Fruit fly (Drosophila melanogaster) whole organism, embryonic: ENCODE results near the gene CG12123.

Experiments
- CG1024 ChIP-seq: fragments of 200-800 bp; sonication (Bioruptor generic); IDR thresholded peaks from 2 replicates; pipeline ENCODE4 v1.3.6; 2022; ENCODE audit warnings: missing biosample characterization, missing genetic modification characterization
- CG12071 ChIP-seq: fragments of 200-800 bp; sonication (Bioruptor generic); optimal IDR thresholded peaks from 3 replicates; lab custom pipeline; 2018; ENCODE audit warnings: missing biosample characterization, mild to moderate bottlenecking, missing genetic modification characterization
- CG12219 ChIP-seq: fragments of 200-800 bp; sonication (Bioruptor generic); optimal IDR thresholded peaks from 3 replicates; lab custom pipeline; 2018; ENCODE audit warnings: missing biosample characterization, mild to moderate bottlenecking, missing genetic modification characterization
- CG12391 ChIP-seq: fragments of 200-800 bp; sonication (Bioruptor generic); optimal IDR thresholded peaks from 3 replicates; lab custom pipeline; 2018; ENCODE audit warnings: missing biosample characterization, mild to moderate bottlenecking, missing genetic modification characterization, moderate library complexity
- CG13424 ChIP-seq: fragments of 200-800 bp; sonication (Bioruptor generic); optimal IDR thresholded peaks from 2 replicates; lab custom pipeline; 2019; ENCODE audit warnings: missing biosample characterization, mild to moderate bottlenecking, missing genetic modification characterization, moderate library complexity
- CG14441 ChIP-seq: fragments of 200-800 bp; sonication (Bioruptor generic); IDR thresholded peaks from 2 replicates; pipeline ENCODE4 v1.3.6; 2022; ENCODE audit warnings: missing biosample characterization, missing genetic modification characterization
- CG15269 ChIP-seq: fragments of 200-800 bp; sonication (Bioruptor generic); optimal IDR thresholded peaks from 2 replicates; lab custom pipeline; 2018; ENCODE audit warnings: missing biosample characterization, mild to moderate bottlenecking, missing genetic modification characterization, moderate library complexity
- CG1529 ChIP-seq: fragments of 200-800 bp; sonication (Bioruptor generic); optimal IDR thresholded peaks from 3 replicates; lab custom pipeline; 2018; ENCODE audit warnings: missing biosample characterization, missing genetic modification characterization
- CG16813 ChIP-seq: fragments of 200-800 bp; sonication (Bioruptor generic); IDR thresholded peaks from 3 replicates; pipeline ENCODE4 v1.3.6; 2022; ENCODE audit warnings: missing biosample characterization, missing genetic modification characterization; ENCODE audit not compliant: partially characterized antibody
- CG16863 ChIP-seq: fragments of 200-800 bp; sonication (Bioruptor generic); optimal IDR thresholded peaks from 3 replicates; lab custom pipeline; 2016; ENCODE audit warnings: missing biosample characterization, missing genetic modification characterization
- CG17802 ChIP-seq: fragments of 200-800 bp; sonication (Bioruptor generic); optimal IDR thresholded peaks from 2 replicates; lab custom pipeline; 2018; ENCODE audit warnings: missing biosample characterization, mild to moderate bottlenecking, missing genetic modification characterization, moderate library complexity
- CG1792 ChIP-seq: fragments of 200-800 bp; sonication (Bioruptor generic); optimal IDR thresholded peaks from 2 replicates; lab custom pipeline; 2016; ENCODE audit warnings: missing biosample characterization, missing genetic modification characterization
- CG18764 ChIP-seq: fragments of 200-800 bp; sonication (Bioruptor generic); optimal IDR thresholded peaks from 3 replicates; lab custom pipeline; 2016; ENCODE audit warnings: missing biosample characterization, missing genetic modification characterization
- CG2120 ChIP-seq: fragments of 200-800 bp; sonication (Bioruptor generic); optimal IDR thresholded peaks from 3 replicates; lab custom pipeline; 2016; ENCODE audit warnings: missing biosample characterization, missing genetic modification characterization
- CG2875 ChIP-seq: fragments of 200-800 bp; sonication (Bioruptor generic); optimal IDR thresholded peaks from 2 replicates; lab custom pipeline; 2017; ENCODE audit warnings: missing biosample characterization, mild to moderate bottlenecking, missing genetic modification characterization, missing genetic modification reagents
- CG32772 ChIP-seq: fragments of 200-800 bp; sonication (Bioruptor generic); IDR thresholded peaks from 2 replicates; pipeline ENCODE4 v1.3.6; 2022; ENCODE audit warnings: missing biosample characterization, missing genetic modification characterization
- CG34422 ChIP-seq: fragments of 200-800 bp; sonication (Bioruptor generic); IDR thresholded peaks from 3 replicates; pipeline ENCODE4 v1.3.6; 2022; ENCODE audit warnings: missing biosample characterization, missing genetic modification characterization
- CG4282 ChIP-seq: fragments of 200-800 bp; sonication (Bioruptor generic); optimal IDR thresholded peaks from 2 replicates; lab custom pipeline; 2016; ENCODE audit warnings: missing biosample characterization, missing genetic modification characterization
- CG6272 ChIP-seq: fragments of 200-800 bp; sonication (Bioruptor generic); IDR thresholded peaks from 2 replicates; pipeline ENCODE4 v1.3.6; 2022; ENCODE audit warnings: missing biosample characterization, missing genetic modification characterization
- CG6689 ChIP-seq: fragments of 200-800 bp; sonication (Bioruptor generic); IDR thresholded peaks from 2 replicates; pipeline ENCODE4 v1.3.6; 2022; ENCODE audit warnings: missing biosample characterization, missing genetic modification characterization
- CG7372 ChIP-seq: fragments of 200-800 bp; sonication (Bioruptor generic); IDR thresholded peaks from 2 replicates; pipeline ENCODE4 v1.3.6; 2022; ENCODE audit warnings: missing biosample characterization, missing genetic modification characterization
- CG7963 ChIP-seq: fragments of 200-800 bp; sonication (Bioruptor generic); IDR thresholded peaks from 3 replicates; pipeline ENCODE4 v1.3.6; 2022; ENCODE audit warnings: missing biosample characterization, missing genetic modification characterization; ENCODE audit not compliant: partially characterized antibody
- CG9437 ChIP-seq: fragments of 200-800 bp; sonication (Bioruptor generic); optimal IDR thresholded peaks from 2 replicates; lab custom pipeline; 2018; ENCODE audit warnings: missing biosample characterization, mild to moderate bottlenecking, missing genetic modification characterization
- H2.0 ChIP-seq: fragments of 200-800 bp; sonication (Bioruptor generic); IDR thresholded peaks from 2 replicates; pipeline ENCODE4 v1.3.6; 2022; ENCODE audit warnings: missing biosample characterization, missing genetic modification characterization
- Lpt ChIP-seq: fragments of >200 bp; optimal IDR thresholded peaks from 2 replicates; lab custom pipeline; 2018; ENCODE audit warnings: missing biosample characterization, missing genetic modification characterization
- NFAT ChIP-seq: fragments of 200-800 bp; sonication (Bioruptor generic); IDR thresholded peaks from 2 replicates; pipeline ENCODE4 v1.3.6; 2022; ENCODE audit warnings: missing biosample characterization, missing genetic modification characterization
- Optix ChIP-seq: fragments of 200-800 bp; sonication (Bioruptor generic); IDR thresholded peaks from 3 replicates; pipeline ENCODE4 v1.3.6; 2022; ENCODE audit warnings: missing biosample characterization, missing genetic modification characterization
- YL-1 ChIP-seq: fragments of 200-800 bp; sonication (Bioruptor generic); optimal IDR thresholded peaks from 3 replicates; lab custom pipeline; 2017; ENCODE audit warnings: missing biosample characterization, mild to moderate bottlenecking, missing genetic modification characterization
- ap ChIP-seq: fragments of 200-800 bp; sonication (Bioruptor generic); IDR thresholded peaks from 2 replicates; pipeline ENCODE4 v1.3.6; 2022; ENCODE audit warnings: missing biosample characterization, missing genetic modification characterization
- bigmax ChIP-seq: fragments of 200-800 bp; sonication (Bioruptor generic); optimal IDR thresholded peaks from 2 replicates; lab custom pipeline; 2018; ENCODE audit warnings: missing biosample characterization, mild to moderate bottlenecking, missing genetic modification characterization
- caup ChIP-seq: fragments of 200-800 bp; sonication (Bioruptor generic); optimal IDR thresholded peaks from 3 replicates; lab custom pipeline; 2017; ENCODE audit warnings: missing biosample characterization, mild to moderate bottlenecking, missing genetic modification characterization, moderate library complexity; ENCODE audit not compliant: severe bottlenecking
- corto ChIP-seq: fragments of 200-800 bp; sonication (Bioruptor generic); optimal IDR thresholded peaks from 2 replicates; lab custom pipeline; 2016; ENCODE audit warnings: missing biosample characterization, mild to moderate bottlenecking, missing genetic modification characterization, moderate library complexity
- dmrt99B ChIP-seq: fragments of 200-800 bp; sonication (Bioruptor generic); optimal IDR thresholded peaks from 2 replicates; lab custom pipeline; 2018; ENCODE audit warnings: missing biosample characterization, mild to moderate bottlenecking, missing genetic modification characterization, moderate library complexity
- esg ChIP-seq: fragments of 200-800 bp; sonication (Bioruptor generic); conservative IDR thresholded peaks from 2 replicates; pipeline ENCODE4 v1.3.6; 2022; ENCODE audit warnings: missing biosample characterization, missing genetic modification characterization
- eve ChIP-seq, 2 experiments: fragments of >200 bp; optimal IDR thresholded peaks; 2 replicates each; lab custom pipeline; 2017; ENCODE audit warnings: missing biosample characterization in 2 of 2, missing genetic modification characterization in 2 of 2
- grn ChIP-seq: fragments of 200-800 bp; sonication (Bioruptor generic); optimal IDR thresholded peaks from 3 replicates; lab custom pipeline; 2017; ENCODE audit warnings: missing biosample characterization, missing genetic modification characterization
- gro ChIP-seq: fragments of 200-800 bp; sonication (Bioruptor generic); optimal IDR thresholded peaks from 2 replicates; lab custom pipeline; 2016; ENCODE audit warnings: missing biosample characterization, missing genetic modification characterization
- gt ChIP-seq: fragments of 200-800 bp; sonication (Bioruptor generic); IDR thresholded peaks from 2 replicates; pipeline ENCODE4 v1.3.6; 2022; ENCODE audit warnings: missing biosample characterization, missing genetic modification characterization
- hth ChIP-seq: fragments of >200 bp; optimal IDR thresholded peaks from 2 replicates; lab custom pipeline; 2017; ENCODE audit warnings: inconsistent platforms
- inv ChIP-seq: fragments of 200-800 bp; sonication (Bioruptor generic); IDR thresholded peaks from 2 replicates; pipeline ENCODE4 v1.3.6; 2022; ENCODE audit warnings: missing biosample characterization, missing genetic modification characterization; ENCODE audit not compliant: partially characterized antibody
- jing ChIP-seq: fragments of 200-800 bp; sonication (Bioruptor generic); optimal IDR thresholded peaks from 2 replicates; lab custom pipeline; 2018; ENCODE audit warnings: missing biosample characterization, mild to moderate bottlenecking, missing genetic modification characterization
- peb ChIP-seq: fragments of 200-800 bp; sonication (Bioruptor generic); IDR thresholded peaks from 2 replicates; pipeline ENCODE4 v1.3.6; 2022; ENCODE audit warnings: missing biosample characterization, missing genetic modification characterization
- pho ChIP-seq: fragments of 200-800 bp; sonication (Bioruptor generic); optimal IDR thresholded peaks from 2 replicates; lab custom pipeline; 2016; ENCODE audit warnings: missing biosample characterization, missing genetic modification characterization
- rib ChIP-seq: fragments of 200-800 bp; sonication (Bioruptor generic); IDR thresholded peaks from 2 replicates; pipeline ENCODE4 v1.3.6; 2022; ENCODE audit warnings: missing biosample characterization, missing genetic modification characterization
- row ChIP-seq: fragments of 200-800 bp; sonication (Bioruptor generic); IDR thresholded peaks from 3 replicates; pipeline ENCODE4 v1.3.6; 2022; ENCODE audit warnings: missing biosample characterization, missing genetic modification characterization
- slou ChIP-seq: fragments of 200-800 bp; sonication (Bioruptor generic); optimal IDR thresholded peaks from 3 replicates; lab custom pipeline; 2016; ENCODE audit warnings: missing biosample characterization, missing genetic modification characterization
- slp2 ChIP-seq: fragments of 200-800 bp; sonication (Bioruptor generic); optimal IDR thresholded peaks from 2 replicates; lab custom pipeline; 2016; ENCODE audit warnings: missing biosample characterization, missing genetic modification characterization
- sug ChIP-seq: fragments of 200-800 bp; optimal IDR thresholded peaks from 2 replicates; lab custom pipeline; 2019; ENCODE audit warnings: missing biosample characterization, mild to moderate bottlenecking, missing genetic modification characterization, moderate library complexity
- trem ChIP-seq: fragments of 200-800 bp; optimal IDR thresholded peaks from 3 replicates; lab custom pipeline; 2019; ENCODE audit warnings: missing biosample characterization, mild to moderate bottlenecking, missing genetic modification characterization, moderate library complexity
- tx ChIP-seq: fragments of 200-800 bp; sonication (Bioruptor generic); optimal IDR thresholded peaks from 2 replicates; lab custom pipeline; 2016; ENCODE audit warnings: missing biosample characterization, missing genetic modification characterization

CG12123 gene

DNA sequence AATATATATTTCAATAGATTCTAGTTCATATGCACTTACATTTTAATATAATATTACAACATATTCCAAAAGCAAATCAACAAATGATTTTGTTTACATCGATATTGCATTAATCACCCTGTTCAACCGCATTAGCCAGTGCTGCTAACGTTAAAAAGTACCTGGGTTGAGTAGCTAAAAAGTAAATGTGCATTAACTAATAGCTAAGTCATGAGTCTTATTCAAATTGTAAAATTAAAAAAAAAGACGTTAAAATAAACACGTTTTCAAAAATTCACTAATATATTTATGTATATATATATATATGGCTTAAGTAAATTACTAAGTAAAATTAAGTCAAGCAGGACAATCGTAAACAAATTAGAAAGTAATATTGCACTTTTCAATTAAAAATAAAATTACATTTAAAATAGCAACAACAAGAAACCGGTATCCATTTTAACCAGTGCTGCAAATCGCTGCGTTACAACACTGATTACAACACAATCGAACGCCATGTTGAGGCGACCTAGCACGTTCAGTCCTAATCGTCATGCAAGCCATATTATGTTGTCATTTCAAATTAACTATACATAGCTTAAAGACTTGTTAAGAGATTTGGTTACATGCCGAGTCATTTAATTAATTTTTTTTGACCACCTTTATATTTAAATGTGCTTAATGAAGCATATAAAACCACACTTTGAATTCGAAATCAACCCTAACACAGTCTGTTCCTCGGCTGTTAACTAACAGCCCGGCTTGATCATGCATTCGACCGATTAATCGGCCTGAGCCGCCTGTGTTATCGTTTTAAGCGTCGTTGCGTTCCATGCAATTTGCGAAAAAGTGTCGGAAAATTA lies 43.8 kb downstream of the CG12123 start, which contains the start of gene CG10555 (continued):
- TF ChIP-seq dmrt99B (tag; lab: Kevin White, UChicago): peak; percentile 68
- TF ChIP-seq pho (GFP tag; lab: Kevin White, UChicago): peak; percentile 94
- no peak for TF ChIP-seq grn (GFP tag; lab: Kevin White, UChicago)
- TF ChIP-seq CG1529 (GFP tag; lab: Kevin White, UChicago): peak; percentile 49
- peak; percentile 51 for TF ChIP-seq CG1024 (GFP tag; lab: Robert Waterston, UW)
- peak; percentile 84 for TF ChIP-seq CG6689 (GFP tag; lab: Robert Waterston, UW)
- peak; percentile 84 for TF ChIP-seq CG7372 (GFP tag; lab: Robert Waterston, UW)
- no peak for TF ChIP-seq rib (GFP tag; lab: Robert Waterston, UW)
- TF ChIP-seq CG4282 (GFP tag; lab: Kevin White, UChicago): peak; percentile 92
- TF ChIP-seq CG1792 (GFP tag; lab: Kevin White, UChicago): peak; percentile 99
- TF ChIP-seq tx (GFP tag; lab: Kevin White, UChicago): peak; percentile 91
- peak; percentile 90 for TF ChIP-seq esg (GFP tag; lab: Robert Waterston, UW)
- TF ChIP-seq jing (GFP tag; lab: Kevin White, UChicago): peak; percentile 79
- peak; percentile 92 for TF ChIP-seq row (GFP tag; lab: Robert Waterston, UW)
- peak; percentile 82 for TF ChIP-seq inv (GFP tag; lab: Robert Waterston, UW)
- TF ChIP-seq CG6272 (GFP tag; lab: Robert Waterston, UW): peak; percentile 80
- peak; percentile 33 for TF ChIP-seq corto
- no peak for TF ChIP-seq YL-1
- peak; percentile 95 for TF ChIP-seq CG2120 (GFP tag; lab: Kevin White, UChicago)
- no peak for TF ChIP-seq CG12071 (GFP tag; lab: Kevin White, UChicago)
- no peak for TF ChIP-seq bigmax (GFP tag; lab: Kevin White, UChicago)
- TF ChIP-seq CG15269: peak; percentile 69
- peak; percentile 86 for TF ChIP-seq CG12391 (tag; lab: Kevin White, UChicago)
- TF ChIP-seq ap (GFP tag; lab: Robert Waterston, UW): peak; percentile 78
- TF ChIP-seq CG13424: peak; percentile 96
- TF ChIP-seq caup: peak; percentile 77
- TF ChIP-seq NFAT: peak; percentile 87
- TF ChIP-seq CG16863 (GFP tag; lab: Kevin White, UChicago): peak; percentile 92
- peak; percentile 52 for TF ChIP-seq CG12219
- peak; percentile 33 for TF ChIP-seq trem (tag; lab: Kevin White, UChicago)
- peak; percentile 93 for TF ChIP-seq Optix (GFP tag; lab: Robert Waterston, UW)
- peak; percentile 64 for TF ChIP-seq CG9437 (GFP tag; lab: Kevin White, UChicago)
- no peak for TF ChIP-seq hth (lab: Kevin White, UChicago)
- peak; percentile 58 for TF ChIP-seq slou (GFP tag; lab: Kevin White, UChicago)
- peak; percentile 70 for TF ChIP-seq CG17802 (tag; lab: Kevin White, UChicago)
- TF ChIP-seq eve (GFP tag; optimal IDR thresholded peaks at IDR 0.05; lab: Kevin White, UChicago): no peak
- TF ChIP-seq gt (GFP tag; lab: Robert Waterston, UW): peak; percentile 84
- peak; percentile 28 for TF ChIP-seq CG2875 (GFP tag; lab: Kevin White, UChicago)
- no peak for TF ChIP-seq Lpt (GFP tag; lab: Kevin White, UChicago)
- TF ChIP-seq CG16813 (GFP tag; lab: Robert Waterston, UW): peak; percentile 83
- TF ChIP-seq sug (tag; lab: Kevin White, UChicago): peak; percentile 73
- peak; percentile 89 for TF ChIP-seq CG32772 (GFP tag; lab: Robert Waterston, UW)
- TF ChIP-seq gro: peak; percentile 81
- peak; percentile 79 for TF ChIP-seq slp2
- TF ChIP-seq CG7963: peak; percentile 69
- peak; percentile 89 for TF ChIP-seq CG14441 (GFP tag; lab: Robert Waterston, UW)
- TF ChIP-seq peb: peak; percentile 68
- TF ChIP-seq CG18764 (GFP tag; lab: Kevin White, UChicago): peak; percentile 97
- peak; percentile 89 for TF ChIP-seq H2.0 (GFP tag; lab: Robert Waterston, UW)
- TF ChIP-seq CG34422 (GFP tag; lab: Robert Waterston, UW): peak; percentile 82
